Fruit fly (Drosophila melanogaster) whole organism, embryonic: ENCODE data around the gene CG43221.

Source experiments
- ATbp ChIP-seq: fragments of 200-800 bp; sonication (Bioruptor generic); optimal IDR thresholded peaks from 2 replicates; lab custom pipeline; 2017; ENCODE audit warnings: missing biosample characterization, mild to moderate bottlenecking, missing genetic modification characterization, missing genetic modification reagents
- C15 ChIP-seq: fragments of 200-800 bp; sonication (Bioruptor generic); IDR thresholded peaks from 3 replicates; pipeline ENCODE4 v1.3.6; 2022; ENCODE audit warnings: missing biosample characterization, missing genetic modification characterization
- CG11093 ChIP-seq: fragments of 200-800 bp; sonication (Bioruptor generic); IDR thresholded peaks from 3 replicates; pipeline ENCODE4 v1.3.6; 2022; ENCODE audit warnings: missing biosample characterization, missing genetic modification characterization
- CG12071 ChIP-seq: fragments of 200-800 bp; sonication (Bioruptor generic); optimal IDR thresholded peaks from 3 replicates; lab custom pipeline; 2018; ENCODE audit warnings: missing biosample characterization, mild to moderate bottlenecking, missing genetic modification characterization
- CG12659 ChIP-seq: fragments of 200-800 bp; sonication (Bioruptor generic); optimal IDR thresholded peaks from 3 replicates; lab custom pipeline; 2017; ENCODE audit warnings: mild to moderate bottlenecking, missing biosample characterization, missing genetic modification reagents, missing genetic modification characterization
- CG12769 ChIP-seq: fragments of 200-800 bp; sonication (Bioruptor generic); optimal IDR thresholded peaks from 2 replicates; lab custom pipeline; 2019; ENCODE audit warnings: missing biosample characterization, mild to moderate bottlenecking, missing genetic modification characterization, moderate library complexity
- CG13424 ChIP-seq: fragments of 200-800 bp; sonication (Bioruptor generic); optimal IDR thresholded peaks from 2 replicates; lab custom pipeline; 2019; ENCODE audit warnings: missing biosample characterization, mild to moderate bottlenecking, missing genetic modification characterization, moderate library complexity
- CG13624 ChIP-seq: fragments of 200-800 bp; sonication (Bioruptor generic); optimal IDR thresholded peaks from 2 replicates; lab custom pipeline; 2016; ENCODE audit warnings: missing biosample characterization, missing genetic modification characterization
- CG14014 ChIP-seq: fragments of 200-800 bp; sonication (Bioruptor generic); IDR thresholded peaks from 2 replicates; pipeline ENCODE4 v1.3.6; 2022; ENCODE audit warnings: missing biosample characterization, missing genetic modification characterization
- CG14441 ChIP-seq: fragments of 200-800 bp; sonication (Bioruptor generic); IDR thresholded peaks from 2 replicates; pipeline ENCODE4 v1.3.6; 2022; ENCODE audit warnings: missing biosample characterization, missing genetic modification characterization
- CG15514 ChIP-seq: fragments of 200-800 bp; sonication (Bioruptor generic); optimal IDR thresholded peaks from 3 replicates; lab custom pipeline; 2017; ENCODE audit warnings: missing biosample characterization, missing genetic modification characterization, mild to moderate bottlenecking, moderate library complexity, missing genetic modification reagents
- CG15601 ChIP-seq: fragments of 200-800 bp; sonication (Bioruptor generic); optimal IDR thresholded peaks from 3 replicates; lab custom pipeline; 2019; ENCODE audit warnings: missing biosample characterization, mild to moderate bottlenecking, missing genetic modification characterization, moderate library complexity
- CG1792 ChIP-seq: fragments of 200-800 bp; sonication (Bioruptor generic); optimal IDR thresholded peaks from 2 replicates; lab custom pipeline; 2016; ENCODE audit warnings: missing biosample characterization, missing genetic modification characterization
- CG30403 ChIP-seq: fragments of 200-800 bp; sonication (Bioruptor generic); optimal IDR thresholded peaks from 3 replicates; lab custom pipeline; 2016; ENCODE audit warnings: missing biosample characterization, missing genetic modification characterization
- CG33213 ChIP-seq: fragments of 200-800 bp; sonication (Bioruptor generic); optimal IDR thresholded peaks from 3 replicates; lab custom pipeline; 2016; ENCODE audit warnings: missing biosample characterization, missing genetic modification characterization
- CG4282 ChIP-seq: fragments of 200-800 bp; sonication (Bioruptor generic); optimal IDR thresholded peaks from 2 replicates; lab custom pipeline; 2016; ENCODE audit warnings: missing biosample characterization, missing genetic modification characterization
- CG4404 ChIP-seq: fragments of 200-800 bp; sonication (Bioruptor generic); IDR thresholded peaks from 2 replicates; pipeline ENCODE4 v1.3.6; 2022; ENCODE audit warnings: missing biosample characterization, missing genetic modification characterization
- CG4617 ChIP-seq: fragments of 200-800 bp; sonication (Bioruptor generic); optimal IDR thresholded peaks from 3 replicates; lab custom pipeline; 2016; ENCODE audit warnings: missing biosample characterization, missing genetic modification characterization, borderline replicate concordance
- CG6765 ChIP-seq: fragments of 200-800 bp; sonication (Bioruptor generic); optimal IDR thresholded peaks from 3 replicates; lab custom pipeline; 2017; ENCODE audit warnings: missing biosample characterization, mild to moderate bottlenecking, missing genetic modification characterization
- CG6813 ChIP-seq: fragments of 200-800 bp; sonication (Bioruptor generic); optimal IDR thresholded peaks from 2 replicates; lab custom pipeline; 2017; ENCODE audit warnings: missing biosample characterization, missing genetic modification characterization, mild to moderate bottlenecking, moderate library complexity, missing genetic modification reagents
- CG7556 ChIP-seq: fragments of 200-800 bp; sonication (Bioruptor generic); optimal IDR thresholded peaks from 2 replicates; lab custom pipeline; 2017; ENCODE audit warnings: missing biosample characterization, mild to moderate bottlenecking, missing genetic modification characterization
- CG9437 ChIP-seq: fragments of 200-800 bp; sonication (Bioruptor generic); optimal IDR thresholded peaks from 2 replicates; lab custom pipeline; 2018; ENCODE audit warnings: missing biosample characterization, mild to moderate bottlenecking, missing genetic modification characterization
- CoRest ChIP-seq: fragments of 200-800 bp; sonication (Bioruptor generic); optimal IDR thresholded peaks from 3 replicates; lab custom pipeline; 2018; ENCODE audit warnings: missing biosample characterization, mild to moderate bottlenecking, missing genetic modification characterization, moderate library complexity
- Dp ChIP-seq: fragments of 200-800 bp; sonication (Bioruptor generic); optimal IDR thresholded peaks from 2 replicates; lab custom pipeline; 2018; ENCODE audit warnings: missing biosample characterization, mild to moderate bottlenecking, missing genetic modification characterization, moderate library complexity
- Hand ChIP-seq: fragments of 200-800 bp; sonication (Bioruptor generic); optimal IDR thresholded peaks from 2 replicates; lab custom pipeline; 2017; ENCODE audit warnings: mild to moderate bottlenecking, missing biosample characterization, missing genetic modification reagents, missing genetic modification characterization
- Max ChIP-seq: fragments of 200-800 bp; sonication (Bioruptor generic); optimal IDR thresholded peaks from 2 replicates; lab custom pipeline; 2016; ENCODE audit warnings: missing biosample characterization, mild to moderate bottlenecking, missing genetic modification characterization
- Myb ChIP-seq: fragments of 200-800 bp; sonication (Bioruptor generic); optimal IDR thresholded peaks from 2 replicates; lab custom pipeline; 2016; ENCODE audit warnings: missing biosample characterization, missing genetic modification characterization
- Side ChIP-seq: fragments of 200-800 bp; sonication (Bioruptor generic); optimal IDR thresholded peaks from 2 replicates; lab custom pipeline; 2016; ENCODE audit warnings: missing biosample characterization, missing genetic modification characterization
- Sin3A ChIP-seq: fragments of >200 bp; optimal IDR thresholded peaks from 2 replicates; lab custom pipeline; 2018
- Six4 ChIP-seq: fragments of 200-800 bp; sonication (Bioruptor generic); optimal IDR thresholded peaks from 2 replicates; lab custom pipeline; 2016; ENCODE audit warnings: missing biosample characterization, missing genetic modification characterization
- Sry-δ ChIP-seq: fragments of 200-800 bp; sonication (Bioruptor generic); optimal IDR thresholded peaks from 2 replicates; lab custom pipeline; 2016; ENCODE audit warnings: missing biosample characterization, missing genetic modification characterization
- Ssrp ChIP-seq: fragments of 200-800 bp; sonication (Bioruptor generic); optimal IDR thresholded peaks from 2 replicates; lab custom pipeline; 2018; ENCODE audit warnings: missing biosample characterization, mild to moderate bottlenecking, missing genetic modification characterization, moderate library complexity
- Usf ChIP-seq: fragments of 200-800 bp; sonication (Bioruptor generic); optimal IDR thresholded peaks from 2 replicates; lab custom pipeline; 2017; ENCODE audit warnings: missing genotype, missing biosample characterization, missing genetic modification characterization
- ara ChIP-seq: fragments of 200-800 bp; sonication (Bioruptor generic); IDR thresholded peaks from 2 replicates; pipeline ENCODE4 v1.3.6; 2022; ENCODE audit warnings: missing biosample characterization, missing genetic modification characterization
- bsh ChIP-seq, 2 experiments: fragments of 200-800 bp; sonication (Bioruptor generic); optimal IDR thresholded peaks; 2 replicates each; lab custom pipeline; 2017 to 2018; ENCODE audit warnings: mild to moderate bottlenecking in 2 of 2, missing biosample characterization in 2 of 2, missing genetic modification characterization in 2 of 2, moderate library complexity in 1 of 2
- cas ChIP-seq: fragments of 200-800 bp; sonication (Bioruptor generic); IDR thresholded peaks from 2 replicates; pipeline ENCODE4 v1.3.6; 2022; ENCODE audit warnings: missing biosample characterization, missing genetic modification characterization
- danr ChIP-seq: fragments of 200-800 bp; sonication (Bioruptor generic); IDR thresholded peaks from 2 replicates; pipeline ENCODE4 v1.3.6; 2022; ENCODE audit warnings: missing biosample characterization, missing genetic modification characterization
- gce ChIP-seq: fragments of 200-800 bp; sonication (Bioruptor generic); IDR thresholded peaks from 3 replicates; pipeline ENCODE4 v1.3.6; 2022; ENCODE audit warnings: missing biosample characterization, missing genetic modification characterization
- gsb ChIP-seq: fragments of 200-800 bp; sonication (Bioruptor generic); IDR thresholded peaks from 2 replicates; pipeline ENCODE4 v1.3.6; 2022; ENCODE audit warnings: missing biosample characterization, missing genetic modification characterization
- h ChIP-seq: fragments of >200 bp; optimal IDR thresholded peaks from 2 replicates; lab custom pipeline; 2017
- ind ChIP-seq: fragments of 200-800 bp; sonication (Bioruptor generic); optimal IDR thresholded peaks from 3 replicates; lab custom pipeline; 2016; ENCODE audit warnings: missing biosample characterization, missing genetic modification characterization
- kay ChIP-seq: fragments of 200-800 bp; sonication (Bioruptor generic); optimal IDR thresholded peaks from 2 replicates; lab custom pipeline; 2016; ENCODE audit warnings: missing biosample characterization, missing genetic modification characterization
- lab ChIP-seq: fragments of 200-800 bp; sonication (Bioruptor generic); optimal IDR thresholded peaks from 3 replicates; lab custom pipeline; 2017; ENCODE audit warnings: missing biosample characterization, missing genetic modification characterization, mild to moderate bottlenecking, moderate library complexity, missing genetic modification reagents
- nerfin-1 ChIP-seq: fragments of 200-800 bp; sonication (Bioruptor generic); optimal IDR thresholded peaks from 3 replicates; lab custom pipeline; 2019; ENCODE audit warnings: missing biosample characterization, mild to moderate bottlenecking, missing genetic modification characterization, moderate library complexity
- org-1 ChIP-seq: fragments of 200-800 bp; sonication (Bioruptor generic); optimal IDR thresholded peaks from 2 replicates; lab custom pipeline; 2017; ENCODE audit warnings: missing biosample characterization, missing genetic modification characterization
- sc ChIP-seq, 3 experiments: fragments of >200 bp in 2 of 3; fragments of 200-800 bp in 1 of 3; sonication (Bioruptor generic) in 1 of 3; optimal IDR thresholded peaks; 2 replicates in 2 of 3; 3 replicates in 1 of 3; lab custom pipeline; 2017; ENCODE audit warnings: mild to moderate bottlenecking in 1 of 3, missing biosample characterization in 1 of 3, missing genetic modification characterization in 1 of 3, missing genetic modification reagents in 1 of 3
- slou ChIP-seq: fragments of 200-800 bp; sonication (Bioruptor generic); optimal IDR thresholded peaks from 3 replicates; lab custom pipeline; 2016; ENCODE audit warnings: missing biosample characterization, missing genetic modification characterization
- vnd ChIP-seq: fragments of 200-800 bp; sonication (Bioruptor generic); IDR thresholded peaks from 3 replicates; pipeline ENCODE4 v1.3.6; 2022; ENCODE audit warnings: missing biosample characterization, missing genetic modification characterization; ENCODE audit not compliant: partially characterized antibody

The CG43221 gene

DNA sequence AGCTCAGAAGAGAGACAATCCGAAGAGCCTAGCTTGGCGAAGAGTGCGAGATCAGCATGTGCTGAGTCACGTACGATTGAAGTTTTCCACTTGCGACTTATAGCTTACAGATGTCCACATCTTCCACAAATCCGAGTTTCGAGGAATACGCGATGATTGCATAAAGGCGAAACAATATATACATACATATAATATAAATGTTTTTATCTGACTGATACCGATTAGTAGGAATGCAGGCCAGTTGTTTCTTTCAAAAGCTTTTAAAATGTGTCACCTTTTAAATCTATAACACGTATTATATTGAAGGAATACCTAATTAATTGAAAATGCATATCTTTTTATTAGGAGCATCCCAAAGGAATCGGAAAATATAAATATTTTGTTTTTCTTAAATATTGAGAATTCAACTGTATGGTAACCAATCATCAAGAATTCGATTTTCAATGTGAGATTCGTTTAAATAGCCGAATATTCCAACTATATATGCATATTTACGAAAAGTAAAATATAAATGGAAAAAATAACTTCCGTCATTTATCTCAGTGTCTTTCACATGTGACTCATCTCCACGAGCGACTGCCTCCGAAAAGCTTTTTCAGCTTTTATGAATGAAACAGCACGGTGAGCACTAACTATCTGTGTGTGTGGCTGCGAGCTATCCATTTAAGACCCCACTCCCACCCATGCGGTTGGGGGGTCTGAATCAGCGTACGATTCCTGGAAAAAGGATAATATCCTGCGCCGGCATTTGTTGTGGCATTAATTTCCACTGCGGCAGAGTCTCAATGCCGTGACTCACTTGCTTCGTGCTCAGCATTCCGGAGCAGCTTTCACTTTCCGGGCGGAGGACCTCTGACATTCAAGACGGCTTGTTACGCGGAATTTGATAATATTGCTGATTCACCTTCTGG is 34.8 kb upstream of the CG43221 start (continued):
- peak; percentile 26 for TF ChIP-seq Myb (GFP tag; lab: Kevin White, UChicago)
- TF ChIP-seq CG12659 = peak; percentile 70
- TF ChIP-seq CG4282 (GFP tag; lab: Kevin White, UChicago) = no peak
- peak; percentile 6 for TF ChIP-seq slou
- TF ChIP-seq CG6813 (GFP tag; lab: Kevin White, UChicago) = peak; percentile 24
- no peak for TF ChIP-seq danr (GFP tag; lab: Robert Waterston, UW)
- TF ChIP-seq C15 (GFP tag; lab: Robert Waterston, UW) = no peak
- peak; percentile 43 for TF ChIP-seq ind (GFP tag; lab: Kevin White, UChicago)
- TF ChIP-seq sc (optimal IDR thresholded peaks at IDR 0.05; lab: Kevin White, UChicago) = no peak
- TF ChIP-seq sc (GFP tag; optimal IDR thresholded peaks at IDR 0.05; lab: Kevin White, UChicago) = peak; percentile 28
- peak; percentile 77 for TF ChIP-seq CoRest (tag; lab: Kevin White, UChicago)
- no peak for TF ChIP-seq CG1792 (GFP tag; lab: Kevin White, UChicago)
- peak; percentile 20 for TF ChIP-seq CG15601 (tag; lab: Kevin White, UChicago)
- peak; percentile 29 for TF ChIP-seq CG6765 (GFP tag; lab: Kevin White, UChicago)
- peak; percentile 70 for TF ChIP-seq lab (GFP tag; lab: Kevin White, UChicago)
- TF ChIP-seq Ssrp (tag; lab: Kevin White, UChicago) = no peak
- no peak for TF ChIP-seq Dp (GFP tag; lab: Kevin White, UChicago)
- TF ChIP-seq CG15514 (GFP tag; lab: Kevin White, UChicago) = peak; percentile 46
- TF ChIP-seq CG14014 = 0 out of 2 replicates have a peak, but pooled peaks have one; percentile 50
- TF ChIP-seq kay = peak; percentile 97
- no peak for TF ChIP-seq Sin3A (lab: Kevin White, UChicago)
- TF ChIP-seq CG13624 = peak; percentile 11
- no peak for TF ChIP-seq gsb (GFP tag; lab: Robert Waterston, UW)
- peak; percentile 69 for TF ChIP-seq cas (GFP tag; lab: Robert Waterston, UW)
- peak in 1 of 2 experiments; percentile 48 for TF ChIP-seq bsh (GFP tag; optimal IDR thresholded peaks at IDR 0.05; lab: Kevin White, UChicago)
- no peak for TF ChIP-seq CG33213 (GFP tag; lab: Kevin White, UChicago)
- no peak for TF ChIP-seq CG4404 (GFP tag; lab: Robert Waterston, UW)
- TF ChIP-seq CG12071 (GFP tag; lab: Kevin White, UChicago) = peak; percentile 35
- TF ChIP-seq CG4617 = peak; percentile 8
- 0 out of 3 replicates have a peak, but pooled peaks have one; percentile 18 for TF ChIP-seq CG11093
- peak; percentile 70 for TF ChIP-seq CG13424 (tag; lab: Kevin White, UChicago)
- TF ChIP-seq CG30403 (GFP tag; lab: Kevin White, UChicago) = peak; percentile 78
- no peak for TF ChIP-seq h (lab: Kevin White, UChicago)
- no peak for TF ChIP-seq ara (GFP tag; lab: Robert Waterston, UW)
- peak; percentile 33 for TF ChIP-seq Max (GFP tag; lab: Kevin White, UChicago)
- peak; percentile 77 for TF ChIP-seq CG7556
- TF ChIP-seq vnd = no peak
- TF ChIP-seq Side (GFP tag; lab: Kevin White, UChicago) = peak; percentile 24
- peak; percentile 54 for TF ChIP-seq CG12769 (tag; lab: Kevin White, UChicago)
- TF ChIP-seq Sry-δ (GFP tag; lab: Kevin White, UChicago) = peak; percentile 2
- TF ChIP-seq CG14441 (GFP tag; lab: Robert Waterston, UW) = no peak
- TF ChIP-seq CG9437 (GFP tag; lab: Kevin White, UChicago) = peak; percentile 28
- peak; percentile 41 for TF ChIP-seq ATbp (GFP tag; lab: Kevin White, UChicago)
- TF ChIP-seq Usf (GFP tag; lab: Kevin White, UChicago) = no peak
- TF ChIP-seq nerfin-1 (tag; lab: Kevin White, UChicago) = peak; percentile 13
- TF ChIP-seq gce = peak; percentile 32; the same call in 1 of the 3 replicates
- TF ChIP-seq org-1 (GFP tag; lab: Kevin White, UChicago) = peak; percentile 40
- peak; percentile 17 for TF ChIP-seq Six4 (GFP tag; lab: Kevin White, UChicago)
- peak; percentile 5 for TF ChIP-seq Hand (GFP tag; lab: Kevin White, UChicago)
